Worm (Caenorhabditis elegans): ENCODE results near the gene ZK218.7.

- TF ChIP-seq W03F9.2 (tag; optimal IDR thresholded peaks at IDR 0.05) (no peak), dao-5 (tag; optimal IDR thresholded peaks at IDR 0.05) (no peak), him-1 (tag; optimal IDR thresholded peaks at IDR 0.05) (no peak)
These were observed 25.8 kb upstream of the ZK218.7 start, which contains the start of gene srw-20 for ce11 chrV:17079795-17080194.

All from whole organism, L4/young adult.